Fruit fly (Drosophila melanogaster) whole organism, larva: ENCODE data around the gene Kcmf1.

Experiments
- noc ChIP-seq: fragments of 200-800 bp; sonication (Bioruptor generic); optimal IDR thresholded peaks from 3 replicates; lab custom pipeline; 2019; ENCODE audit warnings: missing biosample characterization, mild to moderate bottlenecking, missing genetic modification characterization, moderate library complexity

Kcmf1 gene

dm6 chr3R:8963756-8964342 is 50.9 kb downstream of the Kcmf1 start:
- TF ChIP-seq noc, result no peak

- TF ChIP-seq noc, result no peak
These were observed 51.6 kb downstream of the Kcmf1 start, which contains the start of gene ich for dm6 chr3R:8962860-8963755. ich (minus strand) TSS chr3R:8963037.

- TF ChIP-seq noc, result peak; percentile 52
These were observed 54.4 kb downstream of the Kcmf1 start for dm6 chr3R:8960329-8960728.
